Fruit fly (Drosophila melanogaster): Measurements from ENCODE around the gene Hpf1.

Gene Hpf1

dm6 chr3R:5794267-5795089 lies 2.8 kb downstream of the Hpf1 start, which contains the start of the genes PSMG1 and CG10979:
TSS of gene PSMG1 (minus strand) at chr3R:5794317.
TSS of gene CG10979 (plus strand) at chr3R:5794705.
- no peak for TF ChIP-seq CG17801 (GFP tag; optimal IDR thresholded peaks at IDR 0.05; ENCODE audit: partially characterized antibody)

- no peak for TF ChIP-seq CG17801 (GFP tag; optimal IDR thresholded peaks at IDR 0.05; ENCODE audit: partially characterized antibody)
Measured at dm6 chr3R:5797709-5798108, 6.0 kb downstream of the Hpf1 start.

dm6 chr3R:5801703-5802436 lies 10.2 kb downstream of the Hpf1 start, which contains the start of gene CG11000:
TSS of gene CG11000 (plus strand) at chr3R:5802328.
- no peak for TF ChIP-seq CG17801 (GFP tag; optimal IDR thresholded peaks at IDR 0.05; ENCODE audit: partially characterized antibody)

- no peak for TF ChIP-seq CG17801 (GFP tag; optimal IDR thresholded peaks at IDR 0.05; ENCODE audit: partially characterized antibody)
Measured at dm6 chr3R:5813157-5813659, 21.5 kb downstream of the Hpf1 start, which contains the start of gene CG42675. TSS of gene CG42675 (plus strand) at chr3R:5813609.

dm6 chr3R:5821243-5821642 lies 29.6 kb downstream of the Hpf1 start, which contains the start of gene Hpr1:
TSS of gene Hpr1 (minus strand) at chr3R:5821440.
- no peak for TF ChIP-seq CG17801 (GFP tag; optimal IDR thresholded peaks at IDR 0.05; ENCODE audit: partially characterized antibody)

dm6 chr3R:5821750-5822149 lies 30.1 kb downstream of the Hpf1 start, which contains the start of gene CG46303:
TSS of gene CG46303 (plus strand) at chr3R:5821972.
- TF ChIP-seq CG17801 (GFP tag; optimal IDR thresholded peaks at IDR 0.05; ENCODE audit: partially characterized antibody) = no peak

dm6 chr3R:5824456-5824855 lies 32.8 kb downstream of the Hpf1 start, which contains the start of the genes Sec20 and dgrn:
TSS of gene Sec20 (minus strand) at chr3R:5824532.
TSS of gene dgrn (plus strand) at chr3R:5824615.
- peak; percentile 71 for TF ChIP-seq CG17801 (GFP tag; optimal IDR thresholded peaks at IDR 0.05; ENCODE audit: partially characterized antibody)

dm6 chr3R:5829762-5830161 lies 38.1 kb downstream of the Hpf1 start, which contains the start of gene glob3:
TSS of gene glob3 (plus strand) at chr3R:5830062.
- TF ChIP-seq CG17801 (GFP tag; optimal IDR thresholded peaks at IDR 0.05; ENCODE audit: partially characterized antibody) = no peak

dm6 chr3R:5831339-5831738 lies 39.7 kb downstream of the Hpf1 start, which contains the start of gene CG1208:
TSS of gene CG1208 (plus strand) at chr3R:5831639.
- no peak for TF ChIP-seq CG17801 (GFP tag; optimal IDR thresholded peaks at IDR 0.05; ENCODE audit: partially characterized antibody)

dm6 chr3R:5832345-5832981 lies 40.8 kb downstream of the Hpf1 start:
- TF ChIP-seq CG17801 (GFP tag; optimal IDR thresholded peaks at IDR 0.05; ENCODE audit: partially characterized antibody) = no peak

dm6 chr3R:5833948-5834504 lies 42.3 kb downstream of the Hpf1 start:
- no peak for TF ChIP-seq CG17801 (GFP tag; optimal IDR thresholded peaks at IDR 0.05; ENCODE audit: partially characterized antibody)

dm6 chr3R:5836536-5836935 lies 44.9 kb downstream of the Hpf1 start:
- no peak for TF ChIP-seq CG17801 (GFP tag; optimal IDR thresholded peaks at IDR 0.05; ENCODE audit: partially characterized antibody)

- TF ChIP-seq CG17801 (GFP tag; optimal IDR thresholded peaks at IDR 0.05; ENCODE audit: partially characterized antibody) = no peak
Measured at dm6 chr3R:5838683-5839365, 47.1 kb downstream of the Hpf1 start.

- no peak for TF ChIP-seq CG17801 (GFP tag; optimal IDR thresholded peaks at IDR 0.05; ENCODE audit: partially characterized antibody)
Measured at dm6 chr3R:5840870-5841269, 49.2 kb downstream of the Hpf1 start, which contains the start of gene CG1213. TSS of gene CG1213 (plus strand) at chr3R:5841170.

Measured in ovary, adult (tissue).